Worm (Caenorhabditis elegans) whole organism, mixed stage, embryonic: ENCODE results near the gene grwd-1.
A peak's percentile ranks its signal among the peaks of the same experiment; 100 is the strongest.

Source experiments
- M03D4.4 ChIP-seq: sonication (generic microtip); optimal IDR thresholded peaks from 2 replicates; lab custom pipeline; 2017; ENCODE audit warnings: mild to moderate bottlenecking, missing genetic modification characterization, missing compliant biosample characterization
- bed-3 ChIP-seq: fragments of 200-800 bp; sonication (Bioruptor generic); optimal IDR thresholded peaks from 3 replicates; lab custom pipeline; 2018; ENCODE audit warnings: mild to moderate bottlenecking, missing genetic modification characterization, moderate library complexity, missing compliant biosample characterization
- blmp-1 ChIP-seq: fragments of 150-350 bp; optimal IDR thresholded peaks from 2 replicates; lab custom pipeline; 2014; ENCODE audit warnings: missing biosample characterization, missing genetic modification characterization
- ceh-39 ChIP-seq: fragments of 150-350 bp; optimal IDR thresholded peaks from 2 replicates; lab custom pipeline; 2014; ENCODE audit warnings: missing biosample characterization, missing genetic modification characterization
- ceh-43 ChIP-seq: fragments of 200-800 bp; sonication (Bioruptor generic); optimal IDR thresholded peaks from 2 replicates; lab custom pipeline; 2018; ENCODE audit warnings: mild to moderate bottlenecking, missing genetic modification characterization, moderate library complexity, missing compliant biosample characterization
- ceh-83 ChIP-seq: fragments of 200-800 bp; sonication (Bioruptor generic); optimal IDR thresholded peaks from 2 replicates; lab custom pipeline; 2018; ENCODE audit warnings: mild to moderate bottlenecking, missing genetic modification characterization, missing compliant biosample characterization
- ces-1 ChIP-seq: fragments of 150-350 bp; optimal IDR thresholded peaks from 2 replicates; lab custom pipeline; 2014; ENCODE audit warnings: missing biosample characterization, missing genetic modification reagents, missing genetic modification characterization
- drap-1 ChIP-seq: fragments of 200-800 bp; sonication (Bioruptor generic); optimal IDR thresholded peaks from 3 replicates; lab custom pipeline; 2018; ENCODE audit warnings: mild to moderate bottlenecking, missing genetic modification characterization, missing compliant biosample characterization
- elt-1 ChIP-seq: sonication (generic microtip); optimal IDR thresholded peaks from 2 replicates; lab custom pipeline; 2017; ENCODE audit warnings: missing genetic modification characterization, mild to moderate bottlenecking, missing compliant biosample characterization, antibody characterized with exemption, moderate library complexity, borderline replicate concordance; ENCODE audit not compliant: insufficient read depth
- elt-3 ChIP-seq: fragments of 150-350 bp; optimal IDR thresholded peaks from 2 replicates; lab custom pipeline; 2014; ENCODE audit warnings: missing biosample characterization, missing genetic modification characterization
- flh-1 ChIP-seq: fragments of 200-800 bp; sonication (Bioruptor generic); optimal IDR thresholded peaks from 2 replicates; lab custom pipeline; 2018; ENCODE audit warnings: mild to moderate bottlenecking, missing genetic modification characterization, moderate library complexity, missing compliant biosample characterization
- ham-2 ChIP-seq: fragments of 200-800 bp; sonication (Bioruptor generic); optimal IDR thresholded peaks from 2 replicates; lab custom pipeline; 2018; ENCODE audit warnings: mild to moderate bottlenecking, missing genetic modification characterization, missing compliant biosample characterization
- hlh-1 ChIP-seq: fragments of 150-350 bp; optimal IDR thresholded peaks from 2 replicates; lab custom pipeline; 2014; ENCODE audit warnings: missing biosample characterization, missing genetic modification reagents, missing genetic modification characterization
- lin-32 ChIP-seq: fragments of 200-800 bp; sonication (Bioruptor generic); optimal IDR thresholded peaks from 2 replicates; lab custom pipeline; 2018; ENCODE audit warnings: mild to moderate bottlenecking, missing genetic modification characterization, missing compliant biosample characterization
- mab-5 ChIP-seq: fragments of 150-350 bp; optimal IDR thresholded peaks from 2 replicates; lab custom pipeline; 2014; ENCODE audit warnings: missing biosample characterization, missing genetic modification characterization
- mep-1 ChIP-seq: fragments of 150-350 bp; optimal IDR thresholded peaks from 2 replicates; lab custom pipeline; 2017; ENCODE audit warnings: missing biosample characterization, missing genetic modification reagents, missing genetic modification characterization, inconsistent platforms
- nhr-12 ChIP-seq: fragments of 150-350 bp; optimal IDR thresholded peaks from 2 replicates; lab custom pipeline; 2014; ENCODE audit warnings: missing biosample characterization, missing genetic modification characterization
- nhr-2 ChIP-seq: fragments of 150-350 bp; optimal IDR thresholded peaks from 2 replicates; lab custom pipeline; 2014; ENCODE audit warnings: missing biosample characterization, missing genetic modification characterization
- nhr-237 ChIP-seq: fragments of 150-350 bp; optimal IDR thresholded peaks from 2 replicates; lab custom pipeline; 2014; ENCODE audit warnings: missing biosample characterization, missing genetic modification characterization
- nhr-28 ChIP-seq: fragments of 150-350 bp; optimal IDR thresholded peaks from 2 replicates; lab custom pipeline; 2014; ENCODE audit warnings: missing biosample characterization, missing genetic modification characterization
- pha-4 ChIP-seq: fragments of 150-350 bp; optimal IDR thresholded peaks from 2 replicates; lab custom pipeline; 2018; ENCODE audit warnings: missing biosample characterization, missing genetic modification reagents, missing genetic modification characterization
- sem-2 ChIP-seq: fragments of 200-800 bp; sonication (Bioruptor generic); optimal IDR thresholded peaks from 2 replicates; lab custom pipeline; 2018; ENCODE audit warnings: mild to moderate bottlenecking, missing genetic modification characterization, missing compliant biosample characterization
- snpc-4 ChIP-seq: fragments of 150-350 bp; optimal IDR thresholded peaks from 2 replicates; lab custom pipeline; 2014; ENCODE audit warnings: missing biosample characterization, missing genetic modification characterization
- tbx-8 ChIP-seq: fragments of 200-800 bp; sonication (Bioruptor generic); optimal IDR thresholded peaks from 2 replicates; lab custom pipeline; 2018; ENCODE audit warnings: mild to moderate bottlenecking, missing genetic modification characterization, moderate library complexity, missing compliant biosample characterization
- unc-120 ChIP-seq: sonication (generic microtip); optimal IDR thresholded peaks from 2 replicates; lab custom pipeline; 2017; ENCODE audit warnings: missing genetic modification characterization, missing compliant biosample characterization; ENCODE audit not compliant: poor library complexity, severe bottlenecking
- unc-39 ChIP-seq: fragments of 150-350 bp; optimal IDR thresholded peaks from 2 replicates; lab custom pipeline; 2014; ENCODE audit warnings: missing biosample characterization, missing genetic modification characterization
- unc-62 ChIP-seq: fragments of 150-350 bp; optimal IDR thresholded peaks from 2 replicates; lab custom pipeline; 2014; ENCODE audit warnings: missing biosample characterization, missing genetic modification reagents, missing genetic modification characterization
- zip-8 ChIP-seq: fragments of 150-350 bp; optimal IDR thresholded peaks from 2 replicates; lab custom pipeline; 2014; ENCODE audit warnings: missing biosample characterization, missing genetic modification characterization
- ztf-11 ChIP-seq: fragments of 150-350 bp; optimal IDR thresholded peaks from 2 replicates; lab custom pipeline; 2014; ENCODE audit warnings: missing biosample characterization, missing genetic modification characterization

grwd-1 gene

DNA sequence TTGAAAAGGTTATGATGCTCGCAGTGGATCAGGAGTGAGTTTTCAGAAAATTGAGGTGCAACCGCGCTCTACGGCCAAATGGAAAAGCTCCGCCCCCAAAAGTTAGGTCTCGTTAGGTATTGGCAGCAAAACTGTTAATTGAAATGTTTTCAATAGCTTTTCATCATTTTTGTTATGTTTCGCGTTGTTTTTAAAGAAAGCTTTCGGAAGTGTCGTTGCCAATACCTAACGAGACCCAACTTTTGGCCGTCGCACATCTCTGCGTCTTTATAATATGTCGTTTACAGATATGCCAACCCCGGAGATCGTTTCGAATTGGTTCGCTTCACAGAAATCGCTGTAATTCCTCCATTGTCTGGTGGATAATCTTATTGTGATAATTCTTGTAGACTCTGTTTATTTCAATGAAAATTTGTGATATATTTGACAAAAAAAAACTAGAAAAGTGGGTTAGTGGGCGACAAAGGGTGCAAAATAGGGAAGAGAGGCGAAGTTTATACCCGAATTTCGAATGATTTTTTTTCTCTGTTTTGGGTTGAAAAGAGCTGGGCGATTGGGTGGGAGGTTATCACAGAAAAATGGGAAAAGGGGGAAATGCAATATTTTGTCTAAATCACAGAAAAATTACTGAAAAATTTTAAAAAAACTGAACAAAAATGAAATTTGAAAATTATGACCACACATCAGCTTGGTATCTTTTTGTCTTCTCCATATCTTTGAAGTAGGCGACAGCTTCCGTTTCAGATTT, 43.2 kb downstream of the grwd-1 start:
- TF ChIP-seq snpc-4 (tag; lab: Kevin White, UChicago) (no peak), bed-3 (no peak), sem-2 (no peak), mep-1 (tag; lab: Kevin White, UChicago) (peak; percentile 18), mab-5 (tag; lab: Kevin White, UChicago) (no peak)

DNA sequence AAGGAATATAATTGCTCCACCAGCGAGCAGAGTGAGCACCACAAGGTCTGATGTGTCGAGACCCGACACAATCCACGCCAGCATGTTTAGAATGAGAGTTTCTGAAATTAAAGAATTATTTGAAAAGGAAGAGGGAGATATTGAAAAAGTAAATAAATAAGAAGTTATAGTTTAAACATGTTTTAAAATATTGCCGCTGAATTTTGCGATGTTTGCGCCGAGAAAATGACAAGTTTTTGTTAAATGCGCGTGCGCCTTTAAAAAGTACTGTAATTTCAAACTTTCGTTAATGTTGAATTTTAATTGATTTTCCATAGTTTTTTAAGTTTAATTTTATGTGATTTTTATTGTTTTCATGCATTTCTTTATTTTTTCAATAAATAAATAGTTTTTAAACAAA, 46.3 kb downstream of the grwd-1 start, which contains the start of gene emb-8:
Gene emb-8, minus strand, starts transcription at position 101 of the 400 bp plus-strand sequence.
- TF ChIP-seq snpc-4 (tag; lab: Kevin White, UChicago), result no peak
- TF ChIP-seq ztf-11 (tag; lab: Kevin White, UChicago), result no peak
- no peak for TF ChIP-seq elt-1 (tag; lab: Kevin White, UChicago)
- TF ChIP-seq ham-2 (GFP tag; lab: Kevin White, UChicago), result no peak
- no peak for TF ChIP-seq ces-1 (GFP tag; lab: Kevin White, UChicago)
- no peak for TF ChIP-seq nhr-237
- no peak for TF ChIP-seq pha-4 (tag; lab: Kevin White, UChicago)
- TF ChIP-seq blmp-1 (tag; lab: Kevin White, UChicago), result no peak
- no peak for TF ChIP-seq ceh-43 (GFP tag; lab: Kevin White, UChicago)
- TF ChIP-seq unc-39, result no peak
- TF ChIP-seq unc-120 (tag; lab: Kevin White, UChicago), result no peak
- no peak for TF ChIP-seq elt-3 (tag; lab: Kevin White, UChicago)
- TF ChIP-seq zip-8 (tag; lab: Kevin White, UChicago), result no peak
- no peak for TF ChIP-seq mep-1 (tag; lab: Kevin White, UChicago)
- no peak for TF ChIP-seq lin-32 (GFP tag; lab: Kevin White, UChicago)
- TF ChIP-seq drap-1 (GFP tag; lab: Kevin White, UChicago), result no peak
- no peak for TF ChIP-seq hlh-1 (tag; lab: Kevin White, UChicago)
- TF ChIP-seq unc-62 (GFP tag; lab: Kevin White, UChicago), result no peak
- TF ChIP-seq nhr-2 (tag; lab: Kevin White, UChicago), result no peak
- TF ChIP-seq M03D4.4 (tag; lab: Kevin White, UChicago), result no peak

DNA sequence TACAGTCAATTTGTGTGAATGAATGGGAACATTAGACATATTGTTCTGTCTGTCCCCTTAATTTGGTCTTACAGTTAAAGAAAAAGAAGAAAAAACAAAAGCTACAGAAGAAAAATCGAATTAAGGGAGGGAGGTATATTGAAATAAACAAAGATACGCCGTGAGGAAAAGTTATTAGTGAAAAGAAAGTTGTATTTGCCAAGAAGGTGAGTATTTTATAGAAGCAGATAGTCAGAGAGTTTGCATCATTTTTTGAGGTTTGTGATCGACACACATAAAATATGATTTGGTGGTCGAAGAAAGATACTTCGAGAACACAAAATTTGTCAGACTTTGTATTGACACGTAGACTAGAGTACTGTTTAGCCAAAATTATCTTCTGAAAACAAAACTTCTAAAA, 47.1 kb downstream of the grwd-1 start:
- TF ChIP-seq unc-62 (GFP tag; lab: Kevin White, UChicago), result no peak
- TF ChIP-seq unc-39, result no peak
- TF ChIP-seq blmp-1 (tag; lab: Kevin White, UChicago), result no peak
- TF ChIP-seq flh-1 (GFP tag; lab: Kevin White, UChicago), result no peak
- no peak for TF ChIP-seq pha-4 (tag; lab: Kevin White, UChicago)
- no peak for TF ChIP-seq ceh-83
- TF ChIP-seq lin-32 (GFP tag; lab: Kevin White, UChicago), result no peak
- TF ChIP-seq, all 35 proteins: peak for 0

- no peak for TF ChIP-seq flh-1 (GFP tag; lab: Kevin White, UChicago)
- no peak for TF ChIP-seq ceh-83
- no peak for TF ChIP-seq unc-120 (tag; lab: Kevin White, UChicago)
- TF ChIP-seq ceh-39 (tag; lab: Kevin White, UChicago), result no peak
Observed at ce11 chrIII:5201267-5201666, 48.0 kb downstream of the grwd-1 start.

ce11 chrIII:5202641-5203040, 49.4 kb downstream of the grwd-1 start:
- TF ChIP-seq nhr-237 (peak; percentile 1), ceh-83 (no peak), zip-8 (tag; lab: Kevin White, UChicago) (no peak), ham-2 (GFP tag; lab: Kevin White, UChicago) (peak; percentile 25), nhr-12 (tag; lab: Kevin White, UChicago) (no peak), unc-120 (tag; lab: Kevin White, UChicago) (peak; percentile 66), nhr-28 (tag; lab: Kevin White, UChicago) (peak; percentile 18), drap-1 (GFP tag; lab: Kevin White, UChicago) (no peak), tbx-8 (no peak)
